Fruit fly (Drosophila melanogaster) whole organism, wandering third instar larva: Measurements from ENCODE around the gene Atg8a.

Source experiments
- CG9705 ChIP-seq: fragments of 200-800 bp; sonication (Bioruptor generic); optimal IDR thresholded peaks from 2 replicates; lab custom pipeline; 2018; ENCODE audit warnings: missing biosample characterization, mild to moderate bottlenecking, missing genetic modification characterization
- Hr78 ChIP-seq: fragments of >200 bp; optimal IDR thresholded peaks from 2 replicates; lab custom pipeline; 2017; ENCODE audit warnings: missing biosample characterization, missing genetic modification characterization
- Myc ChIP-seq: fragments of >200 bp; optimal IDR thresholded peaks from 2 replicates; lab custom pipeline; 2017
- Rel ChIP-seq, 2 experiments: fragments of 200-800 bp; sonication (Bioruptor generic) in 1 of 2; optimal IDR thresholded peaks; 2 replicates in 1 of 2; 3 replicates in 1 of 2; lab custom pipeline; 2016 to 2019; ENCODE audit warnings: mild to moderate bottlenecking in 2 of 2, missing biosample characterization in 2 of 2, missing genetic modification characterization in 2 of 2, moderate library complexity in 1 of 2
- br ChIP-seq: fragments of 200-800 bp; sonication (Bioruptor generic); optimal IDR thresholded peaks from 2 replicates; lab custom pipeline; 2016; ENCODE audit warnings: missing biosample characterization, missing genetic modification characterization

DNA sequence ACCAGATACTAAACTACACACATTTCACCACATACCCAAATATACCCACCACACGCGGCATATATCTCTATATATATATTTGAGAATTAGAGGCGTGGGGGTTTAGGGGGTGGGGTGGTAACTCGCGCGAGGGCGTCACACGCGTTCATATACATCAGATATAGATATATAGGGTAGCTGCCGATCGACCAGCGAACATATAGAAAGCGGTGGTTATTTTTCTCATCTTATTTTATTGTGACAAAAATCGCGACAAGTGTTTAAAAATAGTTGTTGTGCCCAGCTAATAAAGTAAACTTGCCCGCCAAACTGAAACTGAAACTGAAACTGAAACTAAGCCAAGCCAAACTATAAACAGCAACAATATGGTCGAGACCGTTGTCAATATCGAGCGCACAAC, 4.5 kb upstream of the Atg8a start:
- TF ChIP-seq br (no peak), Hr78 (GFP tag; lab: Kevin White, UChicago) (no peak), CG9705 (GFP tag; lab: Kevin White, UChicago) (no peak), Rel (GFP tag; optimal IDR thresholded peaks at IDR 0.05; lab: Kevin White, UChicago) (no peak), Rel (tag; optimal IDR thresholded peaks at IDR 0.05; lab: Kevin White, UChicago) (no peak), Myc (lab: Kevin White, UChicago) (no peak)
